Worm (Caenorhabditis elegans) whole organism, L1 larva: ENCODE results near the gene T22F7.3.

ENCODE experiments used
- alr-1 ChIP-seq: fragments of 200-800 bp; sonication (Bioruptor generic); optimal IDR thresholded peaks from 2 replicates; lab custom pipeline; 2018; ENCODE audit warnings: borderline replicate concordance, mild to moderate bottlenecking, missing genetic modification characterization, missing compliant biosample characterization
- ama-1 ChIP-seq: fragments of 150-350 bp; optimal IDR thresholded peaks from 2 replicates; lab custom pipeline; 2014
- blmp-1 ChIP-seq: fragments of 150-350 bp; optimal IDR thresholded peaks from 2 replicates; lab custom pipeline; 2014; ENCODE audit warnings: missing biosample characterization, missing genetic modification characterization
- ceh-63 ChIP-seq: fragments of 200-800 bp; sonication (Bioruptor generic); optimal IDR thresholded peaks from 2 replicates; lab custom pipeline; 2018; ENCODE audit warnings: mild to moderate bottlenecking, missing genetic modification characterization, missing compliant biosample characterization
- ceh-8 ChIP-seq: fragments of 200-800 bp; sonication (Bioruptor generic); optimal IDR thresholded peaks from 2 replicates; lab custom pipeline; 2018; ENCODE audit warnings: mild to moderate bottlenecking, missing genetic modification characterization, moderate library complexity, missing compliant biosample characterization
- ceh-82 ChIP-seq, 3 experiments: fragments of 150-350 bp in 1 of 3; sonication (generic microtip) in 2 of 3; optimal IDR thresholded peaks; 2 replicates each; lab custom pipeline; 2014 to 2017; ENCODE audit warnings: missing biosample characterization in 3 of 3, missing genetic modification characterization in 3 of 3
- ceh-88 ChIP-seq: fragments of 200-800 bp; sonication (Bioruptor generic); IDR thresholded peaks from 2 replicates; pipeline ENCODE4 v1.3.6; 2022; ENCODE audit warnings: missing genetic modification characterization, missing compliant biosample characterization
- ces-1 ChIP-seq: fragments of 150-350 bp; optimal IDR thresholded peaks from 2 replicates; lab custom pipeline; 2014; ENCODE audit warnings: missing biosample characterization, missing genetic modification reagents, missing genetic modification characterization
- dpl-1 ChIP-seq, 3 experiments: fragments of 150-350 bp in 2 of 3; sonication (generic microtip) in 1 of 3; optimal IDR thresholded peaks; 2 replicates each; lab custom pipeline; 2014 to 2017; ENCODE audit warnings: missing biosample characterization in 3 of 3, missing genetic modification characterization in 3 of 3, missing genetic modification reagents in 3 of 3
- dsc-1 ChIP-seq: sonication (generic microtip); optimal IDR thresholded peaks from 2 replicates; lab custom pipeline; 2016; ENCODE audit warnings: mild to moderate bottlenecking, missing genetic modification characterization, missing compliant biosample characterization
- efl-1 ChIP-seq, 4 experiments: fragments of 150-350 bp; optimal IDR thresholded peaks in 3 of 4; peaks in 1 of 4; 1 replicate in 1 of 4; 2 replicates in 3 of 4; lab custom pipeline; 2014; ENCODE audit warnings: missing biosample characterization in 2 of 4, missing genetic modification characterization in 2 of 4, missing genetic modification reagents in 2 of 4
- egl-13 ChIP-seq: sonication (generic microtip); optimal IDR thresholded peaks from 2 replicates; lab custom pipeline; 2016; ENCODE audit warnings: missing genotype, missing genetic modification reagents, missing genetic modification characterization, missing compliant biosample characterization
- egl-27 ChIP-seq, 2 experiments: fragments of 150-350 bp in 1 of 2; sonication (generic microtip); optimal IDR thresholded peaks; 3 replicates each; lab custom pipeline; 2017 to 2018; ENCODE audit warnings: missing biosample characterization in 2 of 2, missing genetic modification characterization in 2 of 2, missing genetic modification reagents in 2 of 2
- elt-3 ChIP-seq, 6 experiments: fragments of 150-350 bp in 1 of 6; sonication (generic microtip); optimal IDR thresholded peaks; 2 replicates each; lab custom pipeline; 2017 to 2018; ENCODE audit warnings: missing biosample characterization in 6 of 6, missing genetic modification characterization in 6 of 6, inconsistent platforms in 1 of 6
- fos-1 ChIP-seq: fragments of 150-350 bp; optimal IDR thresholded peaks from 2 replicates; lab custom pipeline; 2014; ENCODE audit warnings: missing biosample characterization, missing genetic modification characterization
- grh-1 ChIP-seq: fragments of 200-800 bp; sonication (Bioruptor generic); IDR thresholded peaks from 2 replicates; pipeline ENCODE4 v1.3.6; 2022; ENCODE audit warnings: missing genetic modification reagents, missing genetic modification characterization, missing compliant biosample characterization
- lin-35 ChIP-seq, 2 experiments: fragments of 150-350 bp; optimal IDR thresholded peaks; 2 replicates each; lab custom pipeline; 2014; ENCODE audit warnings: missing biosample characterization in 2 of 2, missing genetic modification characterization in 2 of 2, missing genetic modification reagents in 2 of 2
- lsy-2 ChIP-seq, 2 experiments: fragments of 150-350 bp; optimal IDR thresholded peaks; 2 replicates each; lab custom pipeline; 2014; ENCODE audit warnings: missing biosample characterization in 2 of 2, missing genetic modification characterization in 2 of 2
- mab-9 ChIP-seq: fragments of 200-800 bp; sonication (Bioruptor generic); IDR thresholded peaks from 2 replicates; pipeline ENCODE4 v1.3.6; 2022; ENCODE audit warnings: missing genetic modification reagents, missing genetic modification characterization, missing compliant biosample characterization
- mdl-1 ChIP-seq, 2 experiments: fragments of 150-350 bp; optimal IDR thresholded peaks; 2 replicates each; lab custom pipeline; 2014 to 2017; ENCODE audit warnings: missing biosample characterization in 2 of 2, missing genetic modification characterization in 2 of 2, inconsistent platforms in 1 of 2
- mef-2 ChIP-seq: fragments of 150-350 bp; optimal IDR thresholded peaks from 2 replicates; lab custom pipeline; 2014; ENCODE audit warnings: missing biosample characterization, missing genetic modification characterization
- mep-1 ChIP-seq: fragments of 150-350 bp; optimal IDR thresholded peaks from 2 replicates; lab custom pipeline; 2014; ENCODE audit warnings: missing biosample characterization, missing genetic modification characterization
- nhr-11 ChIP-seq: fragments of 150-350 bp; optimal IDR thresholded peaks from 2 replicates; lab custom pipeline; 2014; ENCODE audit warnings: missing biosample characterization, missing genetic modification characterization
- nhr-20 ChIP-seq: sonication (generic microtip); optimal IDR thresholded peaks from 2 replicates; lab custom pipeline; 2016; ENCODE audit warnings: mild to moderate bottlenecking, missing genetic modification characterization, missing compliant biosample characterization
- nhr-237 ChIP-seq: fragments of 150-350 bp; optimal IDR thresholded peaks from 2 replicates; lab custom pipeline; 2014; ENCODE audit warnings: missing biosample characterization, missing genetic modification characterization
- nhr-47 ChIP-seq: sonication (generic microtip); optimal IDR thresholded peaks from 2 replicates; lab custom pipeline; 2016; ENCODE audit warnings: mild to moderate bottlenecking, missing genetic modification characterization, moderate library complexity, missing compliant biosample characterization
- nhr-84 ChIP-seq: sonication (generic microtip); optimal IDR thresholded peaks from 2 replicates; lab custom pipeline; 2017; ENCODE audit warnings: missing biosample characterization, missing genetic modification characterization
- rnt-1 ChIP-seq: sonication (generic microtip); optimal IDR thresholded peaks from 2 replicates; lab custom pipeline; 2016; ENCODE audit warnings: mild to moderate bottlenecking, missing genetic modification characterization, moderate library complexity, missing compliant biosample characterization
- skn-1 ChIP-seq: fragments of 150-350 bp; optimal IDR thresholded peaks from 2 replicates; lab custom pipeline; 2014; ENCODE audit warnings: missing biosample characterization, missing genetic modification characterization
- snpc-4 ChIP-seq: fragments of 150-350 bp; optimal IDR thresholded peaks from 2 replicates; lab custom pipeline; 2014; ENCODE audit warnings: missing biosample characterization, missing genetic modification characterization
- snu-23 ChIP-seq: sonication (generic microtip); optimal IDR thresholded peaks from 2 replicates; lab custom pipeline; 2016; ENCODE audit warnings: missing genetic modification characterization, missing compliant biosample characterization
- swsn-7 ChIP-seq: sonication (generic microtip); optimal IDR thresholded peaks from 2 replicates; lab custom pipeline; 2016; ENCODE audit warnings: missing genetic modification characterization, missing compliant biosample characterization
- tbx-2 ChIP-seq: sonication (generic microtip); optimal IDR thresholded peaks from 2 replicates; lab custom pipeline; 2016; ENCODE audit warnings: missing genetic modification characterization, missing compliant biosample characterization
- unc-86 ChIP-seq: sonication (generic microtip); optimal IDR thresholded peaks from 2 replicates; lab custom pipeline; 2016; ENCODE audit warnings: missing genetic modification characterization, missing compliant biosample characterization
- xbp-1 ChIP-seq: sonication (generic microtip); optimal IDR thresholded peaks from 2 replicates; lab custom pipeline; 2016; ENCODE audit warnings: missing genetic modification characterization, missing compliant biosample characterization
- zip-4 ChIP-seq: fragments of 200-800 bp; sonication (Bioruptor generic); optimal IDR thresholded peaks from 2 replicates; lab custom pipeline; 2018; ENCODE audit warnings: mild to moderate bottlenecking, missing genetic modification characterization, moderate library complexity, missing compliant biosample characterization
- ztf-11 ChIP-seq, 2 experiments: sonication (generic microtip); optimal IDR thresholded peaks; 2 replicates each; lab custom pipeline; 2016 to 2017; ENCODE audit warnings: missing genetic modification characterization in 2 of 2, missing biosample characterization in 1 of 2, missing compliant biosample characterization in 1 of 2

T22F7.3 gene

ce11 chrIII:558083-558482 is 34.2 kb upstream of the T22F7.3 start:
- TF ChIP-seq alr-1 (no peak), nhr-20 (no peak), mef-2 (tag; lab: Kevin White, UChicago) (no peak), efl-1 (optimal IDR thresholded peaks at IDR 0.05; lab: Kevin White, UChicago) (no peak), efl-1 (GFP tag; optimal IDR thresholded peaks at IDR 0.05 in 1 of 2; lab: Kevin White, UChicago) (no peak), elt-3 (tag; optimal IDR thresholded peaks at IDR 0.05; lab: Kevin White, UChicago) (no peak), snu-23 (GFP tag; lab: Kevin White, UChicago) (no peak), lsy-2 (tag; optimal IDR thresholded peaks at IDR 0.05; lab: Kevin White, UChicago) (no peak), nhr-84 (tag; lab: Kevin White, UChicago) (no peak), ztf-11 (tag; optimal IDR thresholded peaks at IDR 0.05; lab: Kevin White, UChicago) (no peak), tbx-2 (no peak), lin-35 (GFP tag; optimal IDR thresholded peaks at IDR 0.05; lab: Kevin White, UChicago) (no peak), egl-27 (tag; optimal IDR thresholded peaks at IDR 0.05; lab: Kevin White, UChicago) (no peak), fos-1 (no peak), ceh-88 (GFP tag; lab: Robert Waterston, UW) (no peak), grh-1 (no peak), ceh-63 (GFP tag; lab: Kevin White, UChicago) (no peak)

ce11 chrIII:555650-556049 is 31.8 kb upstream of the T22F7.3 start, which contains the start of gene B0353.1:
Gene B0353.1, plus strand, starts transcription at chrIII:555950.
- TF ChIP-seq ces-1 (no peak), ceh-8 (GFP tag; lab: Kevin White, UChicago) (no peak), nhr-47 (tag; lab: Kevin White, UChicago) (no peak), ama-1 (lab: Kevin White, UChicago) (no peak), blmp-1 (no peak), zip-4 (GFP tag; lab: Kevin White, UChicago) (no peak), swsn-7 (tag; lab: Kevin White, UChicago) (no peak), ceh-82 (tag; optimal IDR thresholded peaks at IDR 0.05; lab: Kevin White, UChicago) (no peak), rnt-1 (tag; lab: Kevin White, UChicago) (no peak), mdl-1 (tag; optimal IDR thresholded peaks at IDR 0.05; lab: Kevin White, UChicago) (no peak), nhr-11 (tag; lab: Kevin White, UChicago) (no peak)

ce11 chrIII:549231-549630 is 25.4 kb upstream of the T22F7.3 start:
- TF ChIP-seq egl-13 (tag; lab: Kevin White, UChicago) (no peak), mep-1 (tag; lab: Kevin White, UChicago) (no peak), egl-27 (tag; optimal IDR thresholded peaks at IDR 0.05; lab: Kevin White, UChicago) (no peak), blmp-1 (peak; percentile 74)
- TF ChIP-seq, all 84 proteins: peak for 1

- no peak for TF ChIP-seq blmp-1
- no peak for TF ChIP-seq nhr-237 (tag; lab: Kevin White, UChicago)
- no peak for TF ChIP-seq xbp-1 (tag; lab: Kevin White, UChicago)
- no peak for TF ChIP-seq dpl-1 (GFP tag; optimal IDR thresholded peaks at IDR 0.05; lab: Kevin White, UChicago)
- no peak for TF ChIP-seq dsc-1
- no peak for TF ChIP-seq mab-9 (GFP tag; lab: Robert Waterston, UW)
- no peak for TF ChIP-seq snpc-4
- no peak for TF ChIP-seq unc-86 (tag; lab: Kevin White, UChicago)
- no peak for TF ChIP-seq ces-1
- no peak for TF ChIP-seq skn-1
Measured at ce11 chrIII:547709-548108, 23.9 kb upstream of the T22F7.3 start.
